Worm (Caenorhabditis elegans) whole organism, L1 larva: Measurements from ENCODE around the gene Y43F8C.23.

Experiments used
- ceh-63 ChIP-seq: fragments of 200-800 bp; sonication (Bioruptor generic); optimal IDR thresholded peaks from 2 replicates; lab custom pipeline; 2018; ENCODE audit warnings: mild to moderate bottlenecking, missing genetic modification characterization, missing compliant biosample characterization
- fkh-10 ChIP-seq: sonication (generic microtip); optimal IDR thresholded peaks from 2 replicates; lab custom pipeline; 2017; ENCODE audit warnings: missing biosample characterization, missing genetic modification reagents, missing genetic modification characterization
- fkh-8 ChIP-seq: sonication (generic microtip); optimal IDR thresholded peaks from 2 replicates; lab custom pipeline; 2016; ENCODE audit warnings: mild to moderate bottlenecking, missing genetic modification characterization, missing compliant biosample characterization
- grh-1 ChIP-seq: fragments of 200-800 bp; sonication (Bioruptor generic); IDR thresholded peaks from 2 replicates; pipeline ENCODE4 v1.3.6; 2022; ENCODE audit warnings: missing genetic modification reagents, missing genetic modification characterization, missing compliant biosample characterization
- hlh-4 ChIP-seq: sonication (generic microtip); optimal IDR thresholded peaks from 2 replicates; lab custom pipeline; 2016; ENCODE audit warnings: mild to moderate bottlenecking, missing genetic modification characterization, missing compliant biosample characterization
- lin-35 ChIP-seq, 2 experiments: fragments of 150-350 bp; optimal IDR thresholded peaks; 2 replicates each; lab custom pipeline; 2014; ENCODE audit warnings: missing biosample characterization in 2 of 2, missing genetic modification characterization in 2 of 2, missing genetic modification reagents in 2 of 2
- lir-3 ChIP-seq: sonication (generic microtip); optimal IDR thresholded peaks from 2 replicates; lab custom pipeline; 2016; ENCODE audit warnings: mild to moderate bottlenecking, missing genetic modification characterization, moderate library complexity, missing compliant biosample characterization; ENCODE audit not compliant: poor library complexity
- mdl-1 ChIP-seq, 2 experiments: fragments of 150-350 bp; optimal IDR thresholded peaks; 2 replicates each; lab custom pipeline; 2014 to 2017; ENCODE audit warnings: missing biosample characterization in 2 of 2, missing genetic modification characterization in 2 of 2, inconsistent platforms in 1 of 2
- nhr-11 ChIP-seq: fragments of 150-350 bp; optimal IDR thresholded peaks from 2 replicates; lab custom pipeline; 2014; ENCODE audit warnings: missing biosample characterization, missing genetic modification characterization
- nhr-77 ChIP-seq: fragments of 150-350 bp; optimal IDR thresholded peaks from 2 replicates; lab custom pipeline; 2014; ENCODE audit warnings: missing biosample characterization, missing genetic modification characterization
- nhr-85 ChIP-seq: sonication (generic microtip); peaks from one replicate; lab custom pipeline; 2016; ENCODE audit warnings: missing genetic modification characterization, inconsistent platforms, missing compliant biosample characterization
- pqm-1 ChIP-seq: sonication (generic microtip); optimal IDR thresholded peaks from 3 replicates; lab custom pipeline; 2017; ENCODE audit warnings: missing biosample characterization, missing genetic modification characterization
- rnt-1 ChIP-seq: sonication (generic microtip); optimal IDR thresholded peaks from 2 replicates; lab custom pipeline; 2016; ENCODE audit warnings: mild to moderate bottlenecking, missing genetic modification characterization, moderate library complexity, missing compliant biosample characterization
- tlp-1 ChIP-seq: fragments of 150-350 bp; optimal IDR thresholded peaks from 2 replicates; lab custom pipeline; 2014; ENCODE audit warnings: missing biosample characterization, missing genetic modification characterization
- unc-130 ChIP-seq: fragments of 150-350 bp; optimal IDR thresholded peaks from 2 replicates; lab custom pipeline; 2017; ENCODE audit warnings: missing biosample characterization, missing genetic modification characterization, inconsistent platforms
- unc-30 ChIP-seq: sonication (generic microtip); optimal IDR thresholded peaks from 2 replicates; lab custom pipeline; 2017; ENCODE audit warnings: missing biosample characterization, missing genetic modification characterization
- unc-62 ChIP-seq: fragments of 150-350 bp; optimal IDR thresholded peaks from 2 replicates; lab custom pipeline; 2014; ENCODE audit warnings: missing biosample characterization, missing genetic modification reagents, missing genetic modification characterization
- ztf-11 ChIP-seq, 2 experiments: sonication (generic microtip); optimal IDR thresholded peaks; 2 replicates each; lab custom pipeline; 2016 to 2017; ENCODE audit warnings: missing genetic modification characterization in 2 of 2, missing biosample characterization in 1 of 2, missing compliant biosample characterization in 1 of 2
- ztf-4 ChIP-seq: fragments of 150-350 bp; optimal IDR thresholded peaks from 2 replicates; lab custom pipeline; 2014; ENCODE audit warnings: missing biosample characterization, missing genetic modification characterization

Gene Y43F8C.23

ce11 chrV:19666308-19666707, 45.2 kb downstream of the Y43F8C.23 start (continued):
- TF ChIP-seq nhr-85 (tag; lab: Kevin White, UChicago) (peak; percentile 94), ztf-11 (tag; optimal IDR thresholded peaks at IDR 0.05; lab: Kevin White, UChicago) (no peak), grh-1 (GFP tag; lab: Robert Waterston, UW) (0 out of 2 replicates have a peak, but pooled peaks have one; percentile 18), fkh-10 (GFP tag; lab: Kevin White, UChicago) (no peak), nhr-11 (tag; lab: Kevin White, UChicago) (peak; percentile 11), hlh-4 (tag; lab: Kevin White, UChicago) (no peak), lin-35 (GFP tag; optimal IDR thresholded peaks at IDR 0.05; lab: Kevin White, UChicago) (peak in 1 of 2 experiments; percentile 35)

- TF ChIP-seq ceh-63 (GFP tag; lab: Kevin White, UChicago) (no peak), pqm-1 (tag; lab: Kevin White, UChicago) (no peak), grh-1 (GFP tag; lab: Robert Waterston, UW) (no peak), nhr-77 (no peak), lir-3 (tag; lab: Kevin White, UChicago) (no peak), unc-130 (no peak), tlp-1 (tag; lab: Kevin White, UChicago) (no peak), unc-30 (tag; lab: Kevin White, UChicago) (no peak), mdl-1 (tag; optimal IDR thresholded peaks at IDR 0.05; lab: Kevin White, UChicago) (no peak), ztf-4 (no peak), rnt-1 (tag; lab: Kevin White, UChicago) (no peak), unc-62 (no peak), fkh-8 (no peak)
Measured at ce11 chrV:19664574-19664973, 47.0 kb downstream of the Y43F8C.23 start.
